Worm (Caenorhabditis elegans): Measurements from ENCODE around the gene F35E8.1.

The F35E8.1 gene

DNA sequence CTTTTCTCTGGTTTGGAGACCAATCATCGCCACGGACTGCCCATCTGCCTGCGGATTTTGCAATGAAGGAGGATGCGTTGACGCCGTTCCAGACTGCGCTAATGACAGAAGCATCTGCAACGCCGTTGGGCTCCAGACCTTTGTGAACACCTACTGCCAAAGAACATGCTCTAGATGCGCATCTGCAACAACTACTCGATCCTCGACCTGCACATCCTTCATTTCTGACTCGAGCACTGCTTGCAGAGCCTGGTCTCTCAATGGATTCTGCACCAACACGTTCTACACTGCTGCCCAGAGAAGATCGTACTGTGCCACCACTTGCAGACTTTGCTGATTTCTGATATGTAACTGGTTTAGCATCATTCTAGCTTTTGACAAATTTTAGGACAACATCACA is 4.9 kb downstream of the F35E8.1 start:
- no peak for TF ChIP-seq med-1 (GFP tag; optimal IDR thresholded peaks at IDR 0.05; ENCODE audit: insufficient read depth)
- TF ChIP-seq T22C8.4 (GFP tag; IDR thresholded peaks at IDR 0.05) = no peak
- no peak for TF ChIP-seq cog-1 (tag; optimal IDR thresholded peaks at IDR 0.05)
- TF ChIP-seq ztf-23 (GFP tag; IDR thresholded peaks at IDR 0.05) = no peak
- no peak for TF ChIP-seq flt-1 (GFP tag; IDR thresholded peaks at IDR 0.05)
- no peak for TF ChIP-seq ztf-29 (GFP tag; IDR thresholded peaks at IDR 0.05)
- TF ChIP-seq tab-1 (GFP tag; IDR thresholded peaks at IDR 0.05) = no peak
- no peak for TF ChIP-seq klf-2 (GFP tag; conservative IDR thresholded peaks at IDR 0.05)
- TF ChIP-seq ref-1 (GFP tag; conservative IDR thresholded peaks at IDR 0.05) = no peak

ce11 chrV:15899696-15900095 is 5.7 kb downstream of the F35E8.1 start, which contains the start of gene T06C12.14:
TSS of gene T06C12.14 (plus strand) at chrV:15899996.
- TF ChIP-seq cog-1 (tag; optimal IDR thresholded peaks at IDR 0.05) (no peak), T22C8.4 (GFP tag; IDR thresholded peaks at IDR 0.05) (no peak), klf-2 (GFP tag; conservative IDR thresholded peaks at IDR 0.05) (no peak), flt-1 (GFP tag; IDR thresholded peaks at IDR 0.05) (no peak), tab-1 (GFP tag; IDR thresholded peaks at IDR 0.05) (no peak), ref-1 (GFP tag; conservative IDR thresholded peaks at IDR 0.05) (no peak), ztf-23 (GFP tag; IDR thresholded peaks at IDR 0.05) (no peak), med-1 (GFP tag; optimal IDR thresholded peaks at IDR 0.05; ENCODE audit: insufficient read depth) (no peak), ztf-29 (GFP tag; IDR thresholded peaks at IDR 0.05) (no peak)

- TF ChIP-seq flt-1 (GFP tag; IDR thresholded peaks at IDR 0.05) (no peak), ztf-29 (GFP tag; IDR thresholded peaks at IDR 0.05) (no peak), cog-1 (tag; optimal IDR thresholded peaks at IDR 0.05) (no peak), med-1 (GFP tag; optimal IDR thresholded peaks at IDR 0.05; ENCODE audit: insufficient read depth) (no peak), ref-1 (GFP tag; conservative IDR thresholded peaks at IDR 0.05) (no peak), tab-1 (GFP tag; IDR thresholded peaks at IDR 0.05) (no peak), klf-2 (GFP tag; conservative IDR thresholded peaks at IDR 0.05) (no peak), ztf-23 (GFP tag; IDR thresholded peaks at IDR 0.05) (no peak), T22C8.4 (GFP tag; IDR thresholded peaks at IDR 0.05) (no peak)
These were observed 7.7 kb downstream of the F35E8.1 start, which contains the start of gene str-60 for ce11 chrV:15897696-15898095. TSS of gene str-60 (plus strand) at chrV:15897996.

- no peak for TF ChIP-seq ztf-23 (GFP tag; IDR thresholded peaks at IDR 0.05)
- no peak for TF ChIP-seq med-1 (GFP tag; optimal IDR thresholded peaks at IDR 0.05; ENCODE audit: insufficient read depth)
- no peak for TF ChIP-seq flt-1 (GFP tag; IDR thresholded peaks at IDR 0.05)
These were observed 8.8 kb downstream of the F35E8.1 start, which contains the start of gene nhr-213 for ce11 chrV:15896671-15897070. TSS of gene nhr-213 (minus strand) at chrV:15896771.

ce11 chrV:15892696-15893095 is 12.7 kb downstream of the F35E8.1 start, which contains the start of gene T06C12.11:
TSS of gene T06C12.11 (plus strand) at chrV:15892996.
- no peak for TF ChIP-seq ztf-23 (GFP tag; IDR thresholded peaks at IDR 0.05)
- TF ChIP-seq flt-1 (GFP tag; IDR thresholded peaks at IDR 0.05) = no peak
- TF ChIP-seq T22C8.4 (GFP tag; IDR thresholded peaks at IDR 0.05) = no peak
- no peak for TF ChIP-seq tab-1 (GFP tag; IDR thresholded peaks at IDR 0.05)

DNA sequence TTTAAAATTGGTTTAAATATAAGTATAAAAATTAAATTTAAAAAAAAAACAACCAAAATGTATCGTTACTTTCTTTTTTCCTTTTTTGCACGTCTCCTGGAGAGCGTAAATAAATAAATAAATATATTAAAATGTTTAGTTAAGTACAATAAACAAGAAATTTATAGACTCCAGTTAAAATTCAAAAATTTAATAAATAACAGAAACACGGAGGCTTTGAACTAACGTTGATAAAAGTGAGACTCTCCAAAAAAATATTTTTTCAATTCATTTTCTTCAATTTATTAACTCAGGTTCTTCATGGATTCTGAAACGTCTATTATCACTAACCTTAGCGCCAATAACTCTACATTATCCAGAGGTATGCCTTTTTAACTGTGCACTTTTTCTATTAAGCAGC is 13.7 kb downstream of the F35E8.1 start, which contains the start of gene T06C12.12:
T06C12.12 (plus strand) TSS at position 301 of the 400 bp plus-strand sequence.
- TF ChIP-seq cog-1 (tag; optimal IDR thresholded peaks at IDR 0.05) = no peak
- TF ChIP-seq ref-1 (GFP tag; conservative IDR thresholded peaks at IDR 0.05) = no peak
- no peak for TF ChIP-seq ztf-23 (GFP tag; IDR thresholded peaks at IDR 0.05)
- TF ChIP-seq klf-2 (GFP tag; conservative IDR thresholded peaks at IDR 0.05) = no peak

DNA sequence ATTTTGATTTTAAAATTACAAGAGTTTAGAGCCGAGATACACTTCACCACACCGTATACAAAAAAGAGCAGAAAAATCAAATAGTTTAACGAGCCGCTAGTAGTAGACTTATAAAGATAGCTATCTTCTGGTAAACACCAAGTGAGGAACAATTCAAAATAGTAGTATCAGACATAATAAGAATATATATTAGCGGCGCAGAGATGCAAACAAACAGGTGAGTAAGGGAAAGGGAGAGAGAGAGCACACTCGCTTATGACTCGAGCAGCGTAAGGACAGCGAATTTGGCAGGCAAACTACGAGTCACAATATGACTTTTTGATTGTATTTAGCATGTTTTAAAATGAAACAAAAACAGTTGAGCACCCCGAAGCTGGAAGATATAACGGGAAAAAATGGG is 14.2 kb downstream of the F35E8.1 start:
- TF ChIP-seq ztf-29 (GFP tag; IDR thresholded peaks at IDR 0.05) = no peak
- no peak for TF ChIP-seq tab-1 (GFP tag; IDR thresholded peaks at IDR 0.05)
- TF ChIP-seq ref-1 (GFP tag; conservative IDR thresholded peaks at IDR 0.05) = no peak

DNA sequence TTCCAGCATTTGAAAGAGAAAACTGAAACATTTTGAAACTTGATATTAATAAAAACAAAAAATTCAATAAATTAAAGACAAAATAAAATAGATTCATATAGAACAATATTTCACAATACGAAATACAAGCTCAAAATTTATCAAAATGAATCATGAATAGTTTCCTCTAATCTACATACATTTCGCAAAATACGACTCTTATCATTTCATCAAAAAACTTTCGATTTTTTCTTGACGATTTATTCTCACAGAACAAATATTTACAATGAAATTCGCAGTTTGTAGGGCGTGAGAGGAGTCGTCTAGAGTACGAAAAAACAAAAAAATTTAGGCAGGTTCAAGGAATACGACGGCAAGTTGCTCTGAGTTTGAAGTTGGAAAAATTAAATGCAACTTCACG is 15.3 kb downstream of the F35E8.1 start:
- TF ChIP-seq flt-1 (GFP tag; IDR thresholded peaks at IDR 0.05) (no peak), tab-1 (GFP tag; IDR thresholded peaks at IDR 0.05) (no peak), ztf-29 (GFP tag; IDR thresholded peaks at IDR 0.05) (no peak), klf-2 (GFP tag; conservative IDR thresholded peaks at IDR 0.05) (no peak), ref-1 (GFP tag; conservative IDR thresholded peaks at IDR 0.05) (no peak), T22C8.4 (GFP tag; IDR thresholded peaks at IDR 0.05) (no peak), ztf-23 (GFP tag; IDR thresholded peaks at IDR 0.05) (no peak), cog-1 (tag; optimal IDR thresholded peaks at IDR 0.05) (no peak), med-1 (GFP tag; optimal IDR thresholded peaks at IDR 0.05; ENCODE audit: insufficient read depth) (no peak)

ce11 chrV:15888751-15889150 is 16.7 kb downstream of the F35E8.1 start, which contains the start of gene cgt-1:
TSS of gene cgt-1 (minus strand) at chrV:15888851.
- no peak for TF ChIP-seq flt-1 (GFP tag; IDR thresholded peaks at IDR 0.05)
- no peak for TF ChIP-seq T22C8.4 (GFP tag; IDR thresholded peaks at IDR 0.05)
- TF ChIP-seq ztf-23 (GFP tag; IDR thresholded peaks at IDR 0.05) = no peak
- TF ChIP-seq tab-1 (GFP tag; IDR thresholded peaks at IDR 0.05) = no peak
- TF ChIP-seq cog-1 (tag; optimal IDR thresholded peaks at IDR 0.05) = no peak
- TF ChIP-seq ref-1 (GFP tag; conservative IDR thresholded peaks at IDR 0.05) = no peak
- TF ChIP-seq ztf-29 (GFP tag; IDR thresholded peaks at IDR 0.05) = no peak
- TF ChIP-seq med-1 (GFP tag; optimal IDR thresholded peaks at IDR 0.05; ENCODE audit: insufficient read depth) = no peak
- no peak for TF ChIP-seq klf-2 (GFP tag; conservative IDR thresholded peaks at IDR 0.05)

- no peak for TF ChIP-seq cog-1 (tag; optimal IDR thresholded peaks at IDR 0.05)
- TF ChIP-seq klf-2 (GFP tag; conservative IDR thresholded peaks at IDR 0.05) = no peak
- TF ChIP-seq ztf-29 (GFP tag; IDR thresholded peaks at IDR 0.05) = no peak
These were observed 17.6 kb downstream of the F35E8.1 start for ce11 chrV:15887708-15888295.

Data from whole organism, midembryonic.